Worm (Caenorhabditis elegans) whole organism, mixed stage, embryonic: ENCODE measurements around the gene F52G3.1.

Experiments used
- blmp-1 ChIP-seq: fragments of 150-350 bp; optimal IDR thresholded peaks from 2 replicates; lab custom pipeline; 2014; ENCODE audit warnings: missing biosample characterization, missing genetic modification characterization
- ceh-39 ChIP-seq: fragments of 150-350 bp; optimal IDR thresholded peaks from 2 replicates; lab custom pipeline; 2014; ENCODE audit warnings: missing biosample characterization, missing genetic modification characterization
- ceh-83 ChIP-seq: fragments of 200-800 bp; sonication (Bioruptor generic); optimal IDR thresholded peaks from 2 replicates; lab custom pipeline; 2018; ENCODE audit warnings: mild to moderate bottlenecking, missing genetic modification characterization, missing compliant biosample characterization
- cnd-1 ChIP-seq: fragments of 200-800 bp; sonication (Bioruptor generic); optimal IDR thresholded peaks from 2 replicates; lab custom pipeline; 2018; ENCODE audit warnings: mild to moderate bottlenecking, missing genetic modification characterization, missing compliant biosample characterization
- elt-1 ChIP-seq: sonication (generic microtip); optimal IDR thresholded peaks from 2 replicates; lab custom pipeline; 2017; ENCODE audit warnings: missing genetic modification characterization, mild to moderate bottlenecking, missing compliant biosample characterization, antibody characterized with exemption, moderate library complexity, borderline replicate concordance; ENCODE audit not compliant: insufficient read depth
- flh-1 ChIP-seq: fragments of 200-800 bp; sonication (Bioruptor generic); optimal IDR thresholded peaks from 2 replicates; lab custom pipeline; 2018; ENCODE audit warnings: mild to moderate bottlenecking, missing genetic modification characterization, moderate library complexity, missing compliant biosample characterization
- lin-13 ChIP-seq: fragments of 150-350 bp; optimal IDR thresholded peaks from 2 replicates; lab custom pipeline; 2014; ENCODE audit warnings: missing biosample characterization, missing genetic modification characterization
- pha-4 ChIP-seq: fragments of 150-350 bp; optimal IDR thresholded peaks from 2 replicates; lab custom pipeline; 2018; ENCODE audit warnings: missing biosample characterization, missing genetic modification reagents, missing genetic modification characterization
- snpc-4 ChIP-seq: fragments of 150-350 bp; optimal IDR thresholded peaks from 2 replicates; lab custom pipeline; 2014; ENCODE audit warnings: missing biosample characterization, missing genetic modification characterization
- tbx-8 ChIP-seq: fragments of 200-800 bp; sonication (Bioruptor generic); optimal IDR thresholded peaks from 2 replicates; lab custom pipeline; 2018; ENCODE audit warnings: mild to moderate bottlenecking, missing genetic modification characterization, moderate library complexity, missing compliant biosample characterization
- unc-62 ChIP-seq: fragments of 150-350 bp; optimal IDR thresholded peaks from 2 replicates; lab custom pipeline; 2014; ENCODE audit warnings: missing biosample characterization, missing genetic modification reagents, missing genetic modification characterization
- ztf-11 ChIP-seq: fragments of 150-350 bp; optimal IDR thresholded peaks from 2 replicates; lab custom pipeline; 2014; ENCODE audit warnings: missing biosample characterization, missing genetic modification characterization

DNA sequence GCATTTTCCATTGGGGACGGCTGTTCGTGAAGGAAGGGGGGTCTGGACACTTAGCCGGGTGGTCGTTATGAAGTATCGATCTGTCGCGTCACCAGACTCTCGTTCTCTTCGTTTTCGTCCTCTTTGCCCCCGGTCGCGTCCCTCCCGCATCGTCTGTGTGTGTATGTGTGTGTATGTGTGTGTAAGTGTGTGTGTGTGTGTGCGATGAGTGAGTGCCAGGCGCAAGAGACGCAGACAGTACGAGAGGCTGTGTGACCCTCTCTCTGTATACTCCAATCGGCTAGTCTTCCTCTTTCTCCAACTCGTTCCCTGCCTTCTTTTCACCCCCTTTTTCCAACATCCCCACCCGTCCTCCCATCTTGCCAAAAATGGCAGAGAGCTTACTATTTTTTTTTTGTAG is 2.3 kb upstream of the F52G3.1 start:
- no peak for TF ChIP-seq ceh-83 (GFP tag; lab: Kevin White, UChicago)
- peak; percentile 74 for TF ChIP-seq elt-1 (tag; lab: Kevin White, UChicago)
- TF ChIP-seq unc-62 (GFP tag; lab: Kevin White, UChicago): peak; percentile 71
- peak; percentile 78 for TF ChIP-seq lin-13 (tag; lab: Kevin White, UChicago)
- peak; percentile 87 for TF ChIP-seq ztf-11 (tag; lab: Kevin White, UChicago)
- TF ChIP-seq cnd-1 (tag; lab: Kevin White, UChicago): peak; percentile 84
- peak; percentile 97 for TF ChIP-seq pha-4 (tag; lab: Kevin White, UChicago)
- TF ChIP-seq flh-1 (GFP tag; lab: Kevin White, UChicago): no peak
- TF ChIP-seq ceh-39 (tag; lab: Kevin White, UChicago): peak; percentile 80
- TF ChIP-seq snpc-4: no peak
- TF ChIP-seq tbx-8 (GFP tag; lab: Kevin White, UChicago): peak; percentile 2
- no peak for TF ChIP-seq blmp-1 (tag; lab: Kevin White, UChicago)
